Worm (Caenorhabditis elegans) whole organism, L2 larva: ENCODE results near the gene rab-18.

Source experiments
- C34F6.9 ChIP-seq: fragments of 150-350 bp; optimal IDR thresholded peaks from 2 replicates; lab custom pipeline; 2014; ENCODE audit warnings: missing biosample characterization, missing genetic modification characterization
- F13H6.1 ChIP-seq: sonication (generic microtip); optimal IDR thresholded peaks from 2 replicates; lab custom pipeline; 2016; ENCODE audit warnings: missing genetic modification characterization, missing compliant biosample characterization
- R02D3.7 ChIP-seq: fragments of 150-350 bp; optimal IDR thresholded peaks from 2 replicates; lab custom pipeline; 2014; ENCODE audit warnings: missing biosample characterization, missing genetic modification characterization
- ZK546.5 ChIP-seq: sonication (generic microtip); optimal IDR thresholded peaks from 2 replicates; lab custom pipeline; 2017; ENCODE audit warnings: missing biosample characterization, missing genetic modification characterization
- ama-1 ChIP-seq: fragments of 150-350 bp; optimal IDR thresholded peaks from 2 replicates; lab custom pipeline; 2018; ENCODE audit warnings: inconsistent platforms
- blmp-1 ChIP-seq: sonication (generic microtip); optimal IDR thresholded peaks from 2 replicates; lab custom pipeline; 2017; ENCODE audit warnings: missing genetic modification characterization, mild to moderate bottlenecking, missing compliant biosample characterization, antibody characterized with exemption, moderate library complexity; ENCODE audit not compliant: insufficient read depth
- elt-3 ChIP-seq: sonication (generic microtip); optimal IDR thresholded peaks from 2 replicates; lab custom pipeline; 2017; ENCODE audit warnings: missing biosample characterization, missing genetic modification characterization
- fos-1 ChIP-seq: fragments of 150-350 bp; optimal IDR thresholded peaks from 2 replicates; lab custom pipeline; 2014; ENCODE audit warnings: missing biosample characterization, missing genetic modification characterization
- gmeb-1 ChIP-seq: fragments of 150-350 bp; optimal IDR thresholded peaks from 2 replicates; lab custom pipeline; 2014; ENCODE audit warnings: missing biosample characterization, missing genetic modification characterization
- lin-11 ChIP-seq: fragments of 150-350 bp; sonication (generic microtip); optimal IDR thresholded peaks from 2 replicates; lab custom pipeline; 2014; ENCODE audit warnings: missing biosample characterization, missing genetic modification characterization, inconsistent platforms, mixed read lengths
- nhr-129 ChIP-seq: fragments of 150-350 bp; optimal IDR thresholded peaks from 2 replicates; lab custom pipeline; 2014; ENCODE audit warnings: missing biosample characterization, missing genetic modification characterization
- nhr-25 ChIP-seq: fragments of 150-350 bp; sonication (generic microtip); optimal IDR thresholded peaks from 3 replicates; lab custom pipeline; 2014; ENCODE audit warnings: missing biosample characterization, missing genetic modification characterization
- skn-1 ChIP-seq: sonication (generic microtip); optimal IDR thresholded peaks from 2 replicates; lab custom pipeline; 2017; ENCODE audit warnings: missing biosample characterization, missing genetic modification characterization
- sma-9 ChIP-seq, 2 experiments: fragments of 150-350 bp in 1 of 2; sonication (generic microtip) in 1 of 2; optimal IDR thresholded peaks; 2 replicates each; lab custom pipeline; 2014 to 2016; ENCODE audit warnings: missing genetic modification characterization in 2 of 2, mild to moderate bottlenecking in 1 of 2, missing biosample characterization in 1 of 2, missing compliant biosample characterization in 1 of 2, missing genetic modification reagents in 1 of 2, moderate library complexity in 1 of 2
- unc-55 ChIP-seq: fragments of 150-350 bp; sonication (generic microtip); optimal IDR thresholded peaks from 3 replicates; lab custom pipeline; 2014; ENCODE audit warnings: missing biosample characterization, missing genetic modification reagents, missing genetic modification characterization
- zag-1 ChIP-seq: fragments of 150-350 bp; optimal IDR thresholded peaks from 2 replicates; lab custom pipeline; 2014; ENCODE audit warnings: missing biosample characterization, missing genetic modification characterization
- ztf-4 ChIP-seq: fragments of 150-350 bp; optimal IDR thresholded peaks from 2 replicates; lab custom pipeline; 2014; ENCODE audit warnings: missing biosample characterization, missing genetic modification characterization

Gene rab-18

DNA sequence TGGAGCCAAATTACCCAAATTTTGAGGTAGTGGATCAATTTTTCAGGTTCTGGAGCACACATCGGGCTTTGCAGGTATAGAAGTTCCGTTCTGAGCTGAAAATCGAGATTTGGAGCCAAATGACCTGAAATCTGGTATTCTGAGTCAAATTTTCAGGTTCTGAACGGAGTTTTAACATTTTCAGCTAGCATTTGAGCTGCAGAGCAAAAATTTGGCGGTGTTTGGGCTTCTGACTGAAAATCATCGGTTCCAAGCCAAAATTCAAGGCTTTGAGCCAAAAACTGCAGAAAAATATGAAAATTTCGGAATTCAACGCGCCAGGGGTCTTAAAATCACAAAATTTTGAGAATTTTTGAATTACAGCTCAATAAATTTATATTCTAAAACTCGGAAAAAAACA, 49.6 kb downstream of the rab-18 start, which contains the start of the genes clc-26 and E_BE45912.2:
Gene clc-26, minus strand, starts transcription at position 101 of the 400 bp plus-strand sequence.
Gene E_BE45912.2, minus strand, starts transcription at position 139 of the 400 bp plus-strand sequence.
- TF ChIP-seq C34F6.9 (tag; lab: Kevin White, UChicago) (no peak), R02D3.7 (tag; lab: Kevin White, UChicago) (no peak), zag-1 (tag; lab: Kevin White, UChicago) (no peak), F13H6.1 (tag; lab: Kevin White, UChicago) (no peak), ZK546.5 (tag; lab: Kevin White, UChicago) (no peak), lin-11 (tag; lab: Kevin White, UChicago) (no peak), nhr-25 (tag; lab: Kevin White, UChicago) (no peak), nhr-129 (tag; lab: Kevin White, UChicago) (no peak), blmp-1 (tag; lab: Kevin White, UChicago) (no peak), sma-9 (GFP tag; optimal IDR thresholded peaks at IDR 0.05; lab: Kevin White, UChicago) (no peak), sma-9 (tag; optimal IDR thresholded peaks at IDR 0.05; lab: Kevin White, UChicago) (no peak), skn-1 (tag; lab: Kevin White, UChicago) (no peak), ama-1 (no peak), ztf-4 (tag; lab: Kevin White, UChicago) (no peak), unc-55 (GFP tag; lab: Kevin White, UChicago) (no peak), elt-3 (no peak), gmeb-1 (tag; lab: Kevin White, UChicago) (no peak)

DNA sequence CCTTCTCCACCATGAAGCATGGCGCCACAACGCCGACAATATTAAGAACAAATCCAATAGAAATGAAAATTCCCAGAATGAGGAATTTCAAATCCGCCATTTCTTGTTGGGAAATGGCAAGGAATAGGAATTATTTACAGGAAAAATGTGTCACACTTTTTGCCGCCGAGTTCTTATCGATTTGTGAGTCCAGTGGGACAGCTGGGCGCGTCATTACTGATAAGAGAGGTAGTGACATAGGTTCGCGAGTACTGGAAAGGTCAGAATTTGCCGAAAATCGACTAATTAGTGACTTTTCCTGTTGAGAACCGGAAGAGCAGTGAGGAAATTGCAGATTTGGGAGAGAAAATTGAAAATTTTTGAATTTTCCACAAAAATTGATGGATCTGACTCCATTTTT, 52.3 kb downstream of the rab-18 start:
- TF ChIP-seq fos-1 = peak; percentile 88
- peak; percentile 16 for TF ChIP-seq sma-9 (GFP tag; optimal IDR thresholded peaks at IDR 0.05; lab: Kevin White, UChicago)
- TF ChIP-seq sma-9 (tag; optimal IDR thresholded peaks at IDR 0.05; lab: Kevin White, UChicago) = no peak
- TF ChIP-seq C34F6.9 (tag; lab: Kevin White, UChicago) = no peak
